Worm (Caenorhabditis elegans): Measurements from ENCODE around the gene lin-38.

DNA sequence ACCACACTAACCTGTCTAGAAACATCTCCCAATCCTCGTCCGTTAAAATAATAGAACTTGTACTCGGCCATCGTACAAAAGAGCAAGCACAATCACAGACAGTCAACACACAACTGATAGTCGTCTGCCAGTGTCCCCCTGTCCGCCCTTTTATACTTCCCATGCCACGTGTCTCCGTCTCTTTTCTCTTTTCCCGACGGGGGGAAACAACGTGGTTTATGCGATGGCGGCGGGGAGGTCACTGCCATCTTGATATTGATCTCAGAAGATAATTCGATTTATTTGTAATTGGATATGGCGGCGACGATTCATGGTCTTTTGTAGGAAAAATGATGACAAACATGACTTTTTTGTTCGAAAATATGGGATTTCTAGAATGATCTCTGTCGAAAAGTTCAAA is 33.9 kb downstream of the lin-38 start, which contains the start of gene gst-20:
- TF ChIP-seq jun-1 (tag; optimal IDR thresholded peaks at IDR 0.05) (no peak), dmd-9 (GFP tag; IDR thresholded peaks at IDR 0.05) (no peak), nhr-6 (tag; optimal IDR thresholded peaks at IDR 0.05) (peak; percentile 22), nhr-77 (tag; optimal IDR thresholded peaks at IDR 0.05) (peak; percentile 82), ztf-11 (tag; optimal IDR thresholded peaks at IDR 0.05) (no peak), pha-4 (GFP tag; IDR thresholded peaks at IDR 0.05) (no peak), pha-4 (tag; optimal IDR thresholded peaks at IDR 0.05) (no peak), spr-1 (tag; optimal IDR thresholded peaks at IDR 0.05) (no peak), lir-3 (tag; optimal IDR thresholded peaks at IDR 0.05) (no peak), unc-39 (tag; optimal IDR thresholded peaks at IDR 0.05) (no peak), R02D3.7 (tag; optimal IDR thresholded peaks at IDR 0.05) (no peak), mep-1 (tag; optimal IDR thresholded peaks at IDR 0.05) (no peak)
